Worm (Caenorhabditis elegans): ENCODE measurements around the gene kcmf-1.

ce11 chrIII:7861535-7862120 lies 32.4 kb downstream of the kcmf-1 start, which contains the start of gene snr-5:
- TF ChIP-seq ztf-3 (GFP tag; optimal IDR thresholded peaks at IDR 0.05) (no peak), ztf-26 (tag; optimal IDR thresholded peaks at IDR 0.05) (no peak), ama-1 (optimal IDR thresholded peaks at IDR 0.05) (no peak), ama-1 (GFP tag; optimal IDR thresholded peaks at IDR 0.05) (peak in 1 of 2 experiments; percentile 18), snpc-1.1 (tag; optimal IDR thresholded peaks at IDR 0.05; ENCODE audit: insufficient read depth) (no peak)
